Fruit fly (Drosophila melanogaster) whole organism, pupa: ENCODE measurements around the gene sau.

Experiments
- CG13204 ChIP-seq: fragments of 200-800 bp; sonication (Bioruptor generic); optimal IDR thresholded peaks from 2 replicates; lab custom pipeline; 2018; ENCODE audit warnings: missing biosample characterization, mild to moderate bottlenecking, missing genetic modification characterization, moderate library complexity
- CG15710 ChIP-seq: fragments of 200-800 bp; sonication (Bioruptor generic); optimal IDR thresholded peaks from 2 replicates; lab custom pipeline; 2018; ENCODE audit warnings: missing biosample characterization, mild to moderate bottlenecking, missing genetic modification characterization, moderate library complexity
- CG17806 ChIP-seq: fragments of 200-800 bp; sonication (Bioruptor generic); optimal IDR thresholded peaks from 2 replicates; lab custom pipeline; 2018; ENCODE audit warnings: missing biosample characterization, mild to moderate bottlenecking, missing genetic modification characterization, moderate library complexity
- CG34367 ChIP-seq: fragments of 200-800 bp; sonication (Bioruptor generic); optimal IDR thresholded peaks from 2 replicates; lab custom pipeline; 2018; ENCODE audit warnings: missing biosample characterization, mild to moderate bottlenecking, missing genetic modification characterization
- CG4496 ChIP-seq: fragments of 200-800 bp; sonication (Bioruptor generic); IDR thresholded peaks from 3 replicates; pipeline ENCODE4 v1.3.6; 2022; ENCODE audit warnings: missing biosample characterization, missing genetic modification characterization
- CG9948 ChIP-seq: fragments of 200-800 bp; sonication (Bioruptor generic); optimal IDR thresholded peaks from 2 replicates; lab custom pipeline; 2018; ENCODE audit warnings: missing biosample characterization, mild to moderate bottlenecking, missing genetic modification characterization, moderate library complexity
- D1 ChIP-seq: fragments of 200-800 bp; sonication (Bioruptor generic); optimal IDR thresholded peaks from 2 replicates; lab custom pipeline; 2018; ENCODE audit warnings: missing biosample characterization, mild to moderate bottlenecking, missing genetic modification characterization, moderate library complexity
- EcR ChIP-seq: fragments of 200-800 bp; sonication (Bioruptor generic); optimal IDR thresholded peaks from 3 replicates; lab custom pipeline; 2019; ENCODE audit warnings: missing biosample characterization, missing genetic modification characterization, mild to moderate bottlenecking, moderate library complexity, missing genetic modification reagents
- Pif1A ChIP-seq: fragments of 200-800 bp; sonication (Bioruptor generic); optimal IDR thresholded peaks from 3 replicates; lab custom pipeline; 2016; ENCODE audit warnings: missing biosample characterization, missing genetic modification characterization
- Snoo ChIP-seq: fragments of 200-800 bp; sonication (Bioruptor generic); optimal IDR thresholded peaks from 3 replicates; lab custom pipeline; 2017; ENCODE audit warnings: missing biosample characterization, mild to moderate bottlenecking, missing genetic modification characterization, inconsistent platforms

DNA sequence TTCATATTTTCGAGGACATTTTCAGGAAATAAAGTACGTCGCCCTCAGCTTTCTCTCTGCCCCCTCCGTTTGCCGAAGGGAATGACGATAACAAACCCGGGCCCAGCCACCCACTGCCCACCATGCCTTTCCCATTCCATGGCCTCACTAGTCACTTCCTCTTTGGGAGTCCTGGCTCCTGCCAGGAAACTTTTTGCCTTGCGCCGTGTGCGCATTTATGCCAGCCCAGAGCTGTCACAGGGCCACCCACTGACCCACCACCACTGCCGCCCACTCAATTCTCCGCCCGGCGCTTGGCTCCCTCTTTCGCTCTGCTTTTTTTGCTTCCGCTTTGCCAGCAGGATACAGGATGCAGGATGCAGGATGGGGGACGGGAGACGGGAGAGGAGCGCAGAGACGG is 38.7 kb upstream of the sau start:
- TF ChIP-seq CG13204 (no peak), CG17806 (no peak), CG4496 (GFP tag; lab: Robert Waterston, UW) (no peak), D1 (tag; lab: Kevin White, UChicago) (no peak), CG15710 (tag; lab: Kevin White, UChicago) (no peak), Pif1A (no peak), EcR (GFP tag; lab: Kevin White, UChicago) (no peak), CG9948 (tag; lab: Kevin White, UChicago) (no peak), Snoo (no peak), CG34367 (tag; lab: Kevin White, UChicago) (no peak)
